Fruit fly (Drosophila melanogaster) whole organism, embryonic: Measurements from ENCODE around the gene ZIPIC.

Source experiments
- Antp ChIP-seq: fragments of 200-800 bp; sonication (Bioruptor generic); optimal IDR thresholded peaks from 3 replicates; lab custom pipeline; 2016; ENCODE audit warnings: missing biosample characterization, missing genetic modification characterization
- CG10147 ChIP-seq: fragments of 200-800 bp; sonication (Bioruptor generic); optimal IDR thresholded peaks from 2 replicates; lab custom pipeline; 2019; ENCODE audit warnings: missing biosample characterization, mild to moderate bottlenecking, missing genetic modification characterization, moderate library complexity
- CG10431 ChIP-seq: fragments of 200-800 bp; sonication (Bioruptor generic); optimal IDR thresholded peaks from 3 replicates; lab custom pipeline; 2018; ENCODE audit warnings: missing biosample characterization, mild to moderate bottlenecking, missing genetic modification characterization
- CG12659 ChIP-seq: fragments of 200-800 bp; sonication (Bioruptor generic); optimal IDR thresholded peaks from 3 replicates; lab custom pipeline; 2017; ENCODE audit warnings: mild to moderate bottlenecking, missing biosample characterization, missing genetic modification reagents, missing genetic modification characterization
- CG12769 ChIP-seq: fragments of 200-800 bp; sonication (Bioruptor generic); optimal IDR thresholded peaks from 2 replicates; lab custom pipeline; 2019; ENCODE audit warnings: missing biosample characterization, mild to moderate bottlenecking, missing genetic modification characterization, moderate library complexity
- CG14441 ChIP-seq: fragments of 200-800 bp; sonication (Bioruptor generic); IDR thresholded peaks from 2 replicates; pipeline ENCODE4 v1.3.6; 2022; ENCODE audit warnings: missing biosample characterization, missing genetic modification characterization
- CG15696 ChIP-seq: fragments of 200-800 bp; sonication (Bioruptor generic); optimal IDR thresholded peaks from 2 replicates; lab custom pipeline; 2019; ENCODE audit warnings: missing biosample characterization, mild to moderate bottlenecking, missing genetic modification characterization, moderate library complexity
- CG17359 ChIP-seq: fragments of 200-800 bp; sonication (Bioruptor generic); optimal IDR thresholded peaks from 3 replicates; lab custom pipeline; 2018; ENCODE audit warnings: missing biosample characterization, mild to moderate bottlenecking, missing genetic modification characterization, moderate library complexity
- CG17612 ChIP-seq: fragments of 200-800 bp; sonication (Bioruptor generic); IDR thresholded peaks from 2 replicates; pipeline ENCODE4 v1.3.6; 2022; ENCODE audit warnings: missing biosample characterization, missing genetic modification characterization
- CG17802 ChIP-seq: fragments of 200-800 bp; sonication (Bioruptor generic); optimal IDR thresholded peaks from 2 replicates; lab custom pipeline; 2018; ENCODE audit warnings: missing biosample characterization, mild to moderate bottlenecking, missing genetic modification characterization, moderate library complexity
- CG2120 ChIP-seq: fragments of 200-800 bp; sonication (Bioruptor generic); optimal IDR thresholded peaks from 3 replicates; lab custom pipeline; 2016; ENCODE audit warnings: missing biosample characterization, missing genetic modification characterization
- CG32532 ChIP-seq: fragments of 200-800 bp; sonication (Bioruptor generic); IDR thresholded peaks from 2 replicates; pipeline ENCODE4 v1.3.6; 2022; ENCODE audit warnings: missing biosample characterization, missing genetic modification characterization
- CG3838 ChIP-seq: fragments of 200-800 bp; sonication (Bioruptor generic); optimal IDR thresholded peaks from 3 replicates; lab custom pipeline; 2016; ENCODE audit warnings: missing biosample characterization, missing genetic modification characterization
- CG4617 ChIP-seq: fragments of 200-800 bp; sonication (Bioruptor generic); optimal IDR thresholded peaks from 3 replicates; lab custom pipeline; 2016; ENCODE audit warnings: missing biosample characterization, missing genetic modification characterization, borderline replicate concordance
- CG8478 ChIP-seq: fragments of >200 bp; optimal IDR thresholded peaks from 2 replicates; lab custom pipeline; 2018
- CG9215 ChIP-seq: fragments of 200-800 bp; sonication (Bioruptor generic); IDR thresholded peaks from 2 replicates; pipeline ENCODE4 v1.3.6; 2022; ENCODE audit warnings: missing biosample characterization, missing genetic modification characterization
- D ChIP-seq, 2 experiments: fragments of 200-800 bp in 1 of 2; fragments of >200 bp in 1 of 2; sonication (Bioruptor generic) in 1 of 2; optimal IDR thresholded peaks; 2 replicates in 1 of 2; 3 replicates in 1 of 2; lab custom pipeline; 2017; ENCODE audit warnings: mild to moderate bottlenecking in 1 of 2, missing biosample characterization in 1 of 2, missing genetic modification characterization in 1 of 2, missing genetic modification reagents in 1 of 2
- Drgx ChIP-seq: fragments of 200-800 bp; sonication (Bioruptor generic); IDR thresholded peaks from 2 replicates; pipeline ENCODE4 v1.3.6; 2022; ENCODE audit warnings: missing biosample characterization, missing genetic modification characterization
- Fer2 ChIP-seq: fragments of 200-800 bp; sonication (Bioruptor generic); optimal IDR thresholded peaks from 2 replicates; lab custom pipeline; 2018; ENCODE audit warnings: missing biosample characterization, mild to moderate bottlenecking, missing genetic modification characterization, moderate library complexity
- HHEX ChIP-seq: fragments of 200-800 bp; sonication (Bioruptor generic); optimal IDR thresholded peaks from 3 replicates; lab custom pipeline; 2017; ENCODE audit warnings: missing biosample characterization, mild to moderate bottlenecking, missing genetic modification characterization, missing genetic modification reagents
- Hr3 ChIP-seq: fragments of 200-800 bp; sonication (Bioruptor generic); optimal IDR thresholded peaks from 3 replicates; lab custom pipeline; 2016; ENCODE audit warnings: missing biosample characterization, missing genetic modification characterization
- Mrtf ChIP-seq: fragments of 200-800 bp; sonication (Bioruptor generic); IDR thresholded peaks from 3 replicates; pipeline ENCODE4 v1.3.6; 2022; ENCODE audit warnings: missing biosample characterization, missing genetic modification characterization
- NC2β ChIP-seq: fragments of 200-800 bp; sonication (Bioruptor generic); optimal IDR thresholded peaks from 2 replicates; lab custom pipeline; 2016; ENCODE audit warnings: missing biosample characterization, missing genetic modification characterization
- Neu2 ChIP-seq: fragments of 200-800 bp; sonication (Bioruptor generic); optimal IDR thresholded peaks from 3 replicates; lab custom pipeline; 2016; ENCODE audit warnings: missing biosample characterization, missing genetic modification characterization, borderline replicate concordance
- PHDP ChIP-seq: fragments of 200-800 bp; sonication (Bioruptor generic); optimal IDR thresholded peaks from 3 replicates; lab custom pipeline; 2018; ENCODE audit warnings: missing biosample characterization, mild to moderate bottlenecking, missing genetic modification characterization, moderate library complexity
- Six4 ChIP-seq: fragments of 200-800 bp; sonication (Bioruptor generic); optimal IDR thresholded peaks from 2 replicates; lab custom pipeline; 2016; ENCODE audit warnings: missing biosample characterization, missing genetic modification characterization
- Spps ChIP-seq: fragments of 200-800 bp; sonication (Bioruptor generic); optimal IDR thresholded peaks from 2 replicates; lab custom pipeline; 2018; ENCODE audit warnings: missing biosample characterization, mild to moderate bottlenecking, missing genetic modification characterization
- Sry-δ ChIP-seq: fragments of 200-800 bp; sonication (Bioruptor generic); optimal IDR thresholded peaks from 2 replicates; lab custom pipeline; 2016; ENCODE audit warnings: missing biosample characterization, missing genetic modification characterization
- Ssrp ChIP-seq: fragments of 200-800 bp; sonication (Bioruptor generic); optimal IDR thresholded peaks from 2 replicates; lab custom pipeline; 2018; ENCODE audit warnings: missing biosample characterization, mild to moderate bottlenecking, missing genetic modification characterization, moderate library complexity
- ara ChIP-seq: fragments of 200-800 bp; sonication (Bioruptor generic); IDR thresholded peaks from 2 replicates; pipeline ENCODE4 v1.3.6; 2022; ENCODE audit warnings: missing biosample characterization, missing genetic modification characterization
- bowl ChIP-seq: fragments of 200-800 bp; sonication (Bioruptor generic); IDR thresholded peaks from 2 replicates; pipeline ENCODE4 v1.3.6; 2022; ENCODE audit warnings: missing biosample characterization, missing genetic modification characterization
- crc ChIP-seq: fragments of 200-800 bp; sonication (Bioruptor generic); optimal IDR thresholded peaks from 2 replicates; lab custom pipeline; 2016; ENCODE audit warnings: missing biosample characterization, missing genetic modification characterization
- dmrt11E ChIP-seq: fragments of 200-800 bp; sonication (Bioruptor generic); optimal IDR thresholded peaks from 3 replicates; lab custom pipeline; 2018; ENCODE audit warnings: missing biosample characterization, mild to moderate bottlenecking, missing genetic modification characterization, moderate library complexity
- gcm2 ChIP-seq: fragments of 200-800 bp; sonication (Bioruptor generic); optimal IDR thresholded peaks from 2 replicates; lab custom pipeline; 2016; ENCODE audit warnings: missing biosample characterization, missing genetic modification characterization
- gro ChIP-seq: fragments of 200-800 bp; sonication (Bioruptor generic); optimal IDR thresholded peaks from 2 replicates; lab custom pipeline; 2016; ENCODE audit warnings: missing biosample characterization, missing genetic modification characterization
- hb ChIP-seq: fragments of 200-800 bp; sonication (Bioruptor generic); IDR thresholded peaks from 3 replicates; pipeline ENCODE4 v1.3.6; 2022; ENCODE audit warnings: missing biosample characterization, missing genetic modification characterization; ENCODE audit not compliant: partially characterized antibody
- hkb ChIP-seq, 2 experiments: fragments of 200-800 bp in 1 of 2; fragments of >200 bp in 1 of 2; sonication (Bioruptor generic) in 1 of 2; IDR thresholded peaks in 1 of 2; optimal IDR thresholded peaks in 1 of 2; 2 replicates each; pipeline versions ENCODE4 v1.3.6 to Lab custom; 2017 to 2022; ENCODE audit warnings: missing biosample characterization in 1 of 2, missing genetic modification characterization in 1 of 2
- nom ChIP-seq: fragments of 200-800 bp; sonication (Bioruptor generic); optimal IDR thresholded peaks from 2 replicates; lab custom pipeline; 2017; ENCODE audit warnings: missing biosample characterization, missing genetic modification characterization, mild to moderate bottlenecking, moderate library complexity, missing genetic modification reagents
- otp ChIP-seq: fragments of 200-800 bp; sonication (Bioruptor generic); IDR thresholded peaks from 3 replicates; pipeline ENCODE4, ENCODE4 v1.3.6; 2022; ENCODE audit warnings: missing biosample characterization, missing genetic modification characterization
- peb ChIP-seq: fragments of 200-800 bp; sonication (Bioruptor generic); IDR thresholded peaks from 2 replicates; pipeline ENCODE4 v1.3.6; 2022; ENCODE audit warnings: missing biosample characterization, missing genetic modification characterization
- row ChIP-seq: fragments of 200-800 bp; sonication (Bioruptor generic); IDR thresholded peaks from 3 replicates; pipeline ENCODE4 v1.3.6; 2022; ENCODE audit warnings: missing biosample characterization, missing genetic modification characterization
- tna ChIP-seq: fragments of 200-800 bp; sonication (Bioruptor generic); IDR thresholded peaks from 2 replicates; pipeline ENCODE4 v1.3.6; 2022; ENCODE audit warnings: missing biosample characterization, missing genetic modification characterization; ENCODE audit not compliant: partially characterized antibody
- toy ChIP-seq: fragments of 200-800 bp; sonication (Bioruptor generic); IDR thresholded peaks from 2 replicates; pipeline ENCODE4 v1.3.6; 2022; ENCODE audit warnings: missing biosample characterization, missing genetic modification characterization
- tx ChIP-seq: fragments of 200-800 bp; sonication (Bioruptor generic); optimal IDR thresholded peaks from 2 replicates; lab custom pipeline; 2016; ENCODE audit warnings: missing biosample characterization, missing genetic modification characterization
- vfl ChIP-seq: fragments of 200-800 bp; sonication (Bioruptor generic); optimal IDR thresholded peaks from 2 replicates; lab custom pipeline; 2016; ENCODE audit warnings: missing biosample characterization, missing genetic modification characterization

ZIPIC gene

DNA sequence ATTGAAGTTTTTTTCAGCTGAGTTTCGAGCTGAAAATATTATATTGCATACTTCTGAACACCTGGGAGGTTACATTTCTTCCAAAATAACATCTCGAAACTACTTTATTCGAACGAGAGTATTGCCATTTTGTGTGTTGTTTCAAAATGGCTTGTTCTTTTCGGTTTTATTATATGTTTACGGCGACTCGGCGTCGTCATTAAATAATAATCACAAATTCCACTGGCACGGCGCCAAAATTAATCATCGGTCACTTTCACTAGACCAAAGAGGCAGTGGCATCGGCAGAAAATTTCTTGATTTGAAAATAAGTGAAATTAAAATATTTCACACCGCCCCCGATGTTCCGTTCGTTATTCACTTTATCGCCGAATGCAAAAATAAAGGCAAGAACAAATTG, 13.8 kb upstream of the ZIPIC start (continued):
- TF ChIP-seq CG12769 (tag; lab: Kevin White, UChicago) (no peak), CG14441 (GFP tag; lab: Robert Waterston, UW) (no peak), row (GFP tag; lab: Robert Waterston, UW) (peak; percentile 30; the same call in 2 of the 3 replicates)

dm6 chr3R:30046029-30047001, 9.6 kb upstream of the ZIPIC start, which contains the start of the genes RpL32 and CG7943:
Gene RpL32 (minus strand): TSS chr3R:30046161.
Gene CG7943 (plus strand): TSS chr3R:30046470.
- TF ChIP-seq CG3838 (GFP tag; lab: Kevin White, UChicago) (peak; percentile 80), Hr3 (GFP tag; lab: Kevin White, UChicago) (peak; percentile 89), CG8478 (lab: Kevin White, UChicago) (no peak), CG17802 (tag; lab: Kevin White, UChicago) (peak; percentile 84), Six4 (GFP tag; lab: Kevin White, UChicago) (peak; percentile 92), HHEX (GFP tag; lab: Kevin White, UChicago) (peak; percentile 95), Neu2 (peak; percentile 86), gro (peak; percentile 98), otp (GFP tag; lab: Robert Waterston, UW) (peak; percentile 91; the same call in 2 of the 3 replicates), D (optimal IDR thresholded peaks at IDR 0.05; lab: Kevin White, UChicago) (no peak), D (GFP tag; optimal IDR thresholded peaks at IDR 0.05; lab: Kevin White, UChicago) (peak; percentile 89), CG12659 (GFP tag; lab: Kevin White, UChicago) (peak; percentile 94), hkb (optimal IDR thresholded peaks at IDR 0.05; lab: Kevin White, UChicago) (peak; percentile 62), hkb (GFP tag; IDR thresholded peaks at IDR 0.05; lab: Robert Waterston, UW) (peak; percentile 96), toy (GFP tag; lab: Robert Waterston, UW) (peak; percentile 87), CG15696 (tag; lab: Kevin White, UChicago) (peak; percentile 81), CG4617 (GFP tag; lab: Kevin White, UChicago) (peak; percentile 66), nom (GFP tag; lab: Kevin White, UChicago) (peak; percentile 85), tx (GFP tag; lab: Kevin White, UChicago) (peak; percentile 83), PHDP (peak; percentile 91), CG32532 (GFP tag; lab: Robert Waterston, UW) (peak; percentile 96), CG10147 (peak; percentile 90), bowl (GFP tag; lab: Robert Waterston, UW) (peak; percentile 89), ara (GFP tag; lab: Robert Waterston, UW) (peak; percentile 90), CG10431 (GFP tag; lab: Kevin White, UChicago) (peak; percentile 78), Drgx (GFP tag; lab: Robert Waterston, UW) (peak; percentile 87), crc (GFP tag; lab: Kevin White, UChicago) (peak; percentile 95), hb (GFP tag; lab: Robert Waterston, UW) (peak; percentile 100), gcm2 (GFP tag; lab: Kevin White, UChicago) (peak; percentile 85), Ssrp (tag; lab: Kevin White, UChicago) (peak; percentile 82), CG17359 (tag; lab: Kevin White, UChicago) (peak; percentile 93), CG9215 (peak; percentile 92), CG2120 (GFP tag; lab: Kevin White, UChicago) (peak; percentile 92), Antp (GFP tag; lab: Kevin White, UChicago) (peak; percentile 98), dmrt11E (tag; lab: Kevin White, UChicago) (peak; percentile 79), peb (peak; percentile 92), row (GFP tag; lab: Robert Waterston, UW) (peak; percentile 96), vfl (GFP tag; lab: Kevin White, UChicago) (peak; percentile 94), CG17612 (peak; percentile 82), NC2β (peak; percentile 98), tna (GFP tag; lab: Robert Waterston, UW) (peak; percentile 100), Spps (peak; percentile 77), Mrtf (GFP tag; lab: Robert Waterston, UW) (peak; percentile 85), Sry-δ (peak; percentile 100), Fer2 (peak; percentile 92)
